Fruit fly (Drosophila melanogaster): ENCODE results near the gene CG11037.

CG11037 gene

DNA sequence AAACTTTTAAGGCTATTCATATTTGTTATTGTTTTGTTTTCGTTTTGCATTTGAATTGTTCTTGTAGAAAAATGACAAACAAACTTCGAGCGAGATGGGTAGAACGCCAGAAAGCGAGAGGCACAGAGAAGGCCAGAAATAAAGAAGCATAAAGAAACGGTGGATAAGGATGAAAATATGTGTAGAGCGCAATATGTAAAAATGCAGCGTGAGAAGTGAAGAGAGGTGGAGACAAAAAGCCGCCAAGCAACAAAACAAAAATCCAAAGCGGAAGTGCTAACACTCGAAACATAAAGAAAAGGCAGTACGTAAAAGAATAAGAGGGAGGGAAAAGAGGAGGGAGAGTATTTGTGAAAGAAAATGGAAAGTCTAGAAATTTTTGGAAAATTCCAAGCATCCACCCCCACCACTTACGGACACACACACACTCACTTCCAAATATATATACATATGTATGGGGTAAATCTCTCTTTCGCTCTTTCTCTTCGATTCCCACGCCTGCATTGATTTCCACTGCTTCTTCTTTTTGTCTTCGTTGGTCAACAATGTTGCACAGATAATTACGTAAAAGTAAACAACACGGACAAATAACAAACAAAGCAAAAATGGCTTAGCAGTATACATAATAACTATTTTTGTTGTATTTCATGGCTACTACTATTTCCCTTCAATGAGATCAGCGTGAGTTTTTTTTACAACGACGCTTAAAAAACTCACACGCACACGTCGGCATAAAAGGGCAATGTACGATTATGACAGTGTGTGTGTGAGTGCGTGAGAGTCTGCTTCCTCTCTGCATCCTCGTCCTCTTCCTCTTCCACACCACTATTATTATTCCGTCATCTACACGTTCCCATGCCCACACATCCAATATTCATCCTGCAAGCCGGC, 46.4 kb upstream of the CG11037 start (continued):
- TF ChIP-seq CG13424 (tag; optimal IDR thresholded peaks at IDR 0.05) (peak; percentile 12), otp (GFP tag; IDR thresholded peaks at IDR 0.05) (peak; percentile 65; the same call in 1 of the 3 replicates), Max (GFP tag; optimal IDR thresholded peaks at IDR 0.05) (peak; percentile 22), E2f2 (GFP tag; IDR thresholded peaks at IDR 0.05) (0 out of 2 replicates have a peak, but pooled peaks have one; percentile 20), CG10979 (tag; optimal IDR thresholded peaks at IDR 0.05) (peak; percentile 30), her (GFP tag; optimal IDR thresholded peaks at IDR 0.05) (peak; percentile 14), onecut (GFP tag; IDR thresholded peaks at IDR 0.05) (peak; percentile 56), CG6683 (GFP tag; optimal IDR thresholded peaks at IDR 0.05) (no peak), Awh (GFP tag; IDR thresholded peaks at IDR 0.05) (peak; percentile 51; the same call in 1 of the 2 replicates), HLH4C (GFP tag; IDR thresholded peaks at IDR 0.05; ENCODE audit: partially characterized antibody) (no peak), nerfin-2 (GFP tag; IDR thresholded peaks at IDR 0.05; ENCODE audit: partially characterized antibody) (no peak), insv (GFP tag; optimal IDR thresholded peaks at IDR 0.05) (peak in 1 of 2 experiments; percentile 39), oc (tag; optimal IDR thresholded peaks at IDR 0.05) (peak; percentile 72), CG8089 (GFP tag; optimal IDR thresholded peaks at IDR 0.05) (peak; percentile 15), ci (GFP tag; IDR thresholded peaks at IDR 0.05) (peak; percentile 57; the same call in 1 of the 3 replicates), gfzf (GFP tag; optimal IDR thresholded peaks at IDR 0.05) (no peak), nom (GFP tag; optimal IDR thresholded peaks at IDR 0.05) (peak; percentile 9), Med (GFP tag) (peak; percentile 83), bab2 (GFP tag; optimal IDR thresholded peaks at IDR 0.05) (peak; percentile 56), CG33213 (GFP tag; optimal IDR thresholded peaks at IDR 0.05) (peak; percentile 21), B-H2 (GFP tag; optimal IDR thresholded peaks at IDR 0.05) (no peak), pros (GFP tag; optimal IDR thresholded peaks at IDR 0.05) (peak; percentile 72), CG7987 (GFP tag; optimal IDR thresholded peaks at IDR 0.05) (peak; percentile 49), CG7556 (GFP tag; optimal IDR thresholded peaks at IDR 0.05) (no peak), sd (tag; optimal IDR thresholded peaks at IDR 0.05) (peak; percentile 96), gsb-n (tag; optimal IDR thresholded peaks at IDR 0.05) (peak; percentile 68), CG8290 (GFP tag; optimal IDR thresholded peaks at IDR 0.05) (no peak), CG8290 (tag; optimal IDR thresholded peaks at IDR 0.05) (peak in 1 of 2 experiments; percentile 43), CG15011 (GFP tag; optimal IDR thresholded peaks at IDR 0.05) (peak; percentile 2), psq (GFP tag; optimal IDR thresholded peaks at IDR 0.05) (peak; percentile 94), chinmo (GFP tag; IDR thresholded peaks at IDR 0.05; ENCODE audit: partially characterized antibody) (0 out of 4 replicates have a peak, but pooled peaks have one; percentile 34), lilli (GFP tag; optimal IDR thresholded peaks at IDR 0.05) (peak; percentile 4), CG13624 (GFP tag; optimal IDR thresholded peaks at IDR 0.05) (peak; percentile 5), cg (GFP tag; optimal IDR thresholded peaks at IDR 0.05) (peak; percentile 86), toy (GFP tag; IDR thresholded peaks at IDR 0.05) (no peak), bigmax (GFP tag; optimal IDR thresholded peaks at IDR 0.05) (no peak), en (GFP tag; optimal IDR thresholded peaks at IDR 0.05) (no peak), ara (GFP tag; IDR thresholded peaks at IDR 0.05) (peak; percentile 37; the same call in 1 of the 2 replicates), vvl (GFP tag; IDR thresholded peaks at IDR 0.05) (no peak), pnt (GFP tag; optimal IDR thresholded peaks at IDR 0.05) (peak; percentile 32), CG15696 (tag; optimal IDR thresholded peaks at IDR 0.05) (peak; percentile 81), Nf-YB (GFP tag; optimal IDR thresholded peaks at IDR 0.05) (peak; percentile 9), cwo (GFP tag; optimal IDR thresholded peaks at IDR 0.05) (peak; percentile 5), dpn (GFP tag; optimal IDR thresholded peaks at IDR 0.05) (peak in 1 of 2 experiments; percentile 36), sr (GFP tag; IDR thresholded peaks at IDR 0.05) (peak; percentile 52; the same call in 1 of the 3 replicates), NK7.1 (GFP tag; optimal IDR thresholded peaks at IDR 0.05) (no peak), CG18764 (GFP tag; optimal IDR thresholded peaks at IDR 0.05) (peak; percentile 42), lab (GFP tag; optimal IDR thresholded peaks at IDR 0.05) (no peak)
